Fruit fly (Drosophila melanogaster) whole organism, embryonic: ENCODE results near the gene CG11374.
A peak's percentile ranks its signal among the peaks of the same experiment; 100 is the strongest.

Source experiments
- Asciz ChIP-seq: fragments of 200-800 bp; sonication (Bioruptor generic); optimal IDR thresholded peaks from 2 replicates; lab custom pipeline; 2017; ENCODE audit warnings: missing biosample characterization, mild to moderate bottlenecking, missing genetic modification characterization, missing genetic modification reagents
- Awh ChIP-seq: fragments of 200-800 bp; sonication (Bioruptor generic); IDR thresholded peaks from 2 replicates; pipeline ENCODE4, ENCODE4 v1.3.6; 2022; ENCODE audit warnings: missing biosample characterization, missing genetic modification characterization
- Bdp1 ChIP-seq: fragments of 200-800 bp; sonication (Bioruptor generic); optimal IDR thresholded peaks from 3 replicates; lab custom pipeline; 2016; ENCODE audit warnings: missing biosample characterization, missing genetic modification characterization
- CG1603 ChIP-seq: fragments of 200-800 bp; sonication (Bioruptor generic); optimal IDR thresholded peaks from 2 replicates; lab custom pipeline; 2019; ENCODE audit warnings: missing biosample characterization, mild to moderate bottlenecking, missing genetic modification characterization, moderate library complexity
- CG1647 ChIP-seq: fragments of 200-800 bp; sonication (Bioruptor generic); optimal IDR thresholded peaks from 3 replicates; lab custom pipeline; 2016; ENCODE audit warnings: missing biosample characterization, missing genetic modification characterization
- CG17359 ChIP-seq: fragments of 200-800 bp; sonication (Bioruptor generic); optimal IDR thresholded peaks from 3 replicates; lab custom pipeline; 2018; ENCODE audit warnings: missing biosample characterization, mild to moderate bottlenecking, missing genetic modification characterization, moderate library complexity
- CG18599 ChIP-seq: fragments of 200-800 bp; sonication (Bioruptor generic); optimal IDR thresholded peaks from 3 replicates; lab custom pipeline; 2017; ENCODE audit warnings: missing biosample characterization, missing genetic modification characterization, mild to moderate bottlenecking, moderate library complexity, missing genetic modification reagents
- CG2120 ChIP-seq: fragments of 200-800 bp; sonication (Bioruptor generic); optimal IDR thresholded peaks from 3 replicates; lab custom pipeline; 2016; ENCODE audit warnings: missing biosample characterization, missing genetic modification characterization
- CG34376 ChIP-seq: fragments of 200-800 bp; sonication (Bioruptor generic); optimal IDR thresholded peaks from 2 replicates; lab custom pipeline; 2018; ENCODE audit warnings: missing biosample characterization, mild to moderate bottlenecking, missing genetic modification characterization
- CG6813 ChIP-seq: fragments of 200-800 bp; sonication (Bioruptor generic); optimal IDR thresholded peaks from 2 replicates; lab custom pipeline; 2017; ENCODE audit warnings: missing biosample characterization, missing genetic modification characterization, mild to moderate bottlenecking, moderate library complexity, missing genetic modification reagents
- CG8290 ChIP-seq, 3 experiments: fragments of 200-800 bp; sonication (Bioruptor generic); optimal IDR thresholded peaks; 2 replicates each; lab custom pipeline; 2016 to 2019; ENCODE audit warnings: missing biosample characterization in 3 of 3, missing genetic modification characterization in 3 of 3, mild to moderate bottlenecking in 2 of 3, moderate library complexity in 1 of 3
- CG8478 ChIP-seq: fragments of >200 bp; optimal IDR thresholded peaks from 2 replicates; lab custom pipeline; 2018
- CHES-1-like ChIP-seq: fragments of 200-800 bp; sonication (Bioruptor generic); optimal IDR thresholded peaks from 2 replicates; lab custom pipeline; 2016; ENCODE audit warnings: missing biosample characterization, missing genetic modification characterization
- CoRest ChIP-seq: fragments of 200-800 bp; sonication (Bioruptor generic); optimal IDR thresholded peaks from 3 replicates; lab custom pipeline; 2018; ENCODE audit warnings: missing biosample characterization, mild to moderate bottlenecking, missing genetic modification characterization, moderate library complexity
- CrebB ChIP-seq: fragments of 200-800 bp; sonication (Bioruptor generic); optimal IDR thresholded peaks from 3 replicates; lab custom pipeline; 2018; ENCODE audit warnings: missing biosample characterization, mild to moderate bottlenecking, missing genetic modification characterization
- Dip2 ChIP-seq: fragments of 200-800 bp; sonication (Bioruptor generic); IDR thresholded peaks from 2 replicates; pipeline ENCODE4 v1.3.6; 2022; ENCODE audit warnings: missing biosample characterization, missing genetic modification characterization
- GATAe ChIP-seq: fragments of 200-800 bp; sonication (Bioruptor generic); conservative IDR thresholded peaks from 2 replicates; pipeline ENCODE4 v1.3.6; 2022; ENCODE audit warnings: missing biosample characterization, missing genetic modification characterization
- HLH3B ChIP-seq: fragments of 200-800 bp; sonication (Bioruptor generic); IDR thresholded peaks from 2 replicates; pipeline ENCODE4 v1.3.6; 2022; ENCODE audit warnings: missing biosample characterization, missing genetic modification characterization
- HLH4C ChIP-seq: fragments of 200-800 bp; sonication (Bioruptor generic); IDR thresholded peaks from 3 replicates; pipeline ENCODE4 v1.3.6; 2022; ENCODE audit warnings: missing biosample characterization, missing genetic modification characterization; ENCODE audit not compliant: partially characterized antibody
- Hmr ChIP-seq: fragments of 200-800 bp; sonication (Bioruptor generic); optimal IDR thresholded peaks from 3 replicates; lab custom pipeline; 2017; ENCODE audit warnings: mild to moderate bottlenecking, missing biosample characterization, missing genetic modification reagents, missing genetic modification characterization
- ash1 ChIP-seq: fragments of 200-800 bp; sonication (Bioruptor generic); optimal IDR thresholded peaks from 2 replicates; lab custom pipeline; 2018; ENCODE audit warnings: missing biosample characterization, mild to moderate bottlenecking, missing genetic modification characterization
- bbx ChIP-seq: fragments of 200-800 bp; sonication (Bioruptor generic); IDR thresholded peaks from 2 replicates; pipeline ENCODE4 v1.3.6; 2022; ENCODE audit warnings: missing biosample characterization, missing genetic modification characterization; ENCODE audit not compliant: partially characterized antibody
- br ChIP-seq: fragments of >200 bp; optimal IDR thresholded peaks from 2 replicates; lab custom pipeline; 2017
- bsh ChIP-seq, 2 experiments: fragments of 200-800 bp; sonication (Bioruptor generic); optimal IDR thresholded peaks; 2 replicates each; lab custom pipeline; 2017 to 2018; ENCODE audit warnings: mild to moderate bottlenecking in 2 of 2, missing biosample characterization in 2 of 2, missing genetic modification characterization in 2 of 2, moderate library complexity in 1 of 2
- croc ChIP-seq: fragments of 200-800 bp; sonication (Bioruptor generic); conservative IDR thresholded peaks from 3 replicates; pipeline ENCODE4 v1.3.6; 2022; ENCODE audit warnings: missing biosample characterization, missing genetic modification characterization
- cwo ChIP-seq: fragments of 200-800 bp; sonication (Bioruptor generic); optimal IDR thresholded peaks from 3 replicates; lab custom pipeline; 2017; ENCODE audit warnings: missing biosample characterization, missing genetic modification characterization, mild to moderate bottlenecking, moderate library complexity, missing genetic modification reagents
- dmrt11E ChIP-seq: fragments of 200-800 bp; sonication (Bioruptor generic); optimal IDR thresholded peaks from 3 replicates; lab custom pipeline; 2018; ENCODE audit warnings: missing biosample characterization, mild to moderate bottlenecking, missing genetic modification characterization, moderate library complexity
- eve ChIP-seq, 2 experiments: fragments of >200 bp; optimal IDR thresholded peaks; 2 replicates each; lab custom pipeline; 2017; ENCODE audit warnings: missing biosample characterization in 2 of 2, missing genetic modification characterization in 2 of 2
- fd3F ChIP-seq: fragments of 200-800 bp; sonication (Bioruptor generic); optimal IDR thresholded peaks from 2 replicates; lab custom pipeline; 2018; ENCODE audit warnings: missing biosample characterization, mild to moderate bottlenecking, missing genetic modification characterization, moderate library complexity
- her ChIP-seq: fragments of 200-800 bp; sonication (Bioruptor generic); optimal IDR thresholded peaks from 2 replicates; lab custom pipeline; 2016; ENCODE audit warnings: missing biosample characterization, missing genetic modification characterization
- inv ChIP-seq: fragments of 200-800 bp; sonication (Bioruptor generic); IDR thresholded peaks from 2 replicates; pipeline ENCODE4 v1.3.6; 2022; ENCODE audit warnings: missing biosample characterization, missing genetic modification characterization; ENCODE audit not compliant: partially characterized antibody
- lov ChIP-seq, 2 experiments: fragments of 200-800 bp in 1 of 2; fragments of >200 bp in 1 of 2; sonication (Bioruptor generic) in 1 of 2; IDR thresholded peaks in 1 of 2; optimal IDR thresholded peaks in 1 of 2; 2 replicates in 1 of 2; 3 replicates in 1 of 2; pipeline versions ENCODE4 v1.3.6 to Lab custom; 2017 to 2022; ENCODE audit warnings: missing biosample characterization in 1 of 2, missing genetic modification characterization in 1 of 2
- mirr ChIP-seq: fragments of 200-800 bp; sonication (Bioruptor generic); optimal IDR thresholded peaks from 3 replicates; lab custom pipeline; 2018; ENCODE audit warnings: missing biosample characterization, mild to moderate bottlenecking, missing genetic modification characterization
- nerfin-2 ChIP-seq: fragments of 200-800 bp; sonication (Bioruptor generic); IDR thresholded peaks from 2 replicates; pipeline ENCODE4 v1.3.6; 2022; ENCODE audit warnings: missing biosample characterization, missing genetic modification characterization; ENCODE audit not compliant: partially characterized antibody
- oc ChIP-seq: fragments of 200-800 bp; sonication (Bioruptor generic); optimal IDR thresholded peaks from 2 replicates; lab custom pipeline; 2018; ENCODE audit warnings: missing biosample characterization, mild to moderate bottlenecking, missing genetic modification characterization, moderate library complexity
- onecut ChIP-seq: fragments of 200-800 bp; sonication (Bioruptor generic); IDR thresholded peaks from 2 replicates; pipeline ENCODE4 v1.3.6; 2022; ENCODE audit warnings: missing biosample characterization, missing genetic modification characterization
- peb ChIP-seq: fragments of 200-800 bp; sonication (Bioruptor generic); IDR thresholded peaks from 2 replicates; pipeline ENCODE4 v1.3.6; 2022; ENCODE audit warnings: missing biosample characterization, missing genetic modification characterization
- prd ChIP-seq, 3 experiments: fragments of >200 bp in 2 of 3; fragments of 200-800 bp in 1 of 3; sonication (Bioruptor generic) in 1 of 3; optimal IDR thresholded peaks in 2 of 3; IDR thresholded peaks in 1 of 3; 2 replicates in 2 of 3; 3 replicates in 1 of 3; pipeline versions ENCODE4 v1.3.6 to Lab custom; 2017 to 2022; ENCODE audit warnings: missing biosample characterization in 1 of 3, missing genetic modification characterization in 1 of 3
- run ChIP-seq: fragments of 200-800 bp; sonication (Bioruptor generic); optimal IDR thresholded peaks from 3 replicates; lab custom pipeline; 2018; ENCODE audit warnings: missing biosample characterization, mild to moderate bottlenecking, missing genetic modification characterization
- schlank ChIP-seq: fragments of 200-800 bp; sonication (Bioruptor generic); optimal IDR thresholded peaks from 2 replicates; lab custom pipeline; 2018; ENCODE audit warnings: missing biosample characterization, mild to moderate bottlenecking, missing genetic modification characterization
- so ChIP-seq: fragments of 200-800 bp; sonication (Bioruptor generic); IDR thresholded peaks from 3 replicates; pipeline ENCODE4 v1.3.6; 2022; ENCODE audit warnings: missing biosample characterization, missing genetic modification characterization
- ssp ChIP-seq: fragments of 200-800 bp; sonication (Bioruptor generic); IDR thresholded peaks from 2 replicates; pipeline ENCODE4 v1.3.6; 2022; ENCODE audit warnings: missing biosample characterization, missing genetic modification characterization
- tll ChIP-seq, 2 experiments: fragments of 200-800 bp in 1 of 2; fragments of >200 bp in 1 of 2; sonication (Bioruptor generic) in 1 of 2; optimal IDR thresholded peaks; 2 replicates each; lab custom pipeline; 2017 to 2019; ENCODE audit warnings: missing biosample characterization in 2 of 2, missing genetic modification characterization in 2 of 2, mild to moderate bottlenecking in 1 of 2, moderate library complexity in 1 of 2
- tup ChIP-seq: fragments of 200-800 bp; sonication (Bioruptor generic); optimal IDR thresholded peaks from 2 replicates; lab custom pipeline; 2016; ENCODE audit warnings: missing biosample characterization, mild to moderate bottlenecking, missing genetic modification characterization, moderate library complexity
- unpg ChIP-seq: fragments of 200-800 bp; sonication (Bioruptor generic); optimal IDR thresholded peaks from 3 replicates; lab custom pipeline; 2018; ENCODE audit warnings: missing biosample characterization, mild to moderate bottlenecking, missing genetic modification characterization, moderate library complexity

CG11374 gene

DNA sequence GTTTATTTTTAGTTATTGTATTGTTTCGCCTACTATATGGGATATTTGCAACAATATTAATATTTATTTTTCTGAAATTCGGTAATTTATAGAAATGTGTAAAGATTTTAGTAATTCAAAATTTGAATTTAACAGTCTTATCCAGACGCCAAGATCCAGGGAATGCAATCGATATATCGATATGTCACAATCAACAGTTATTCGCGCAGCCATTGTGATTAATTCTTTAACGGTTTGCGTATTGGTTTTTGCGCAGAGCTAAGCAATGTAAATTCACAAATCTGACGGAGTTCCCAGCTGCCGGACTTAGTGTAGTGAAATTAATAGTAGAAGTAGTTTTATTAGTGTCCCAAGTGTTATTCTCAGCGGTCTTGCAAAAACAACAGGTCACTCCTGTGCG, 38.3 kb downstream of the CG11374 start, which contains the start of gene ND-15 (continued):
- TF ChIP-seq ash1 (GFP tag; lab: Kevin White, UChicago) (no peak), CG1603 (tag; lab: Kevin White, UChicago) (peak; percentile 65), schlank (no peak), GATAe (GFP tag; lab: Robert Waterston, UW) (no peak), Dip2 (GFP tag; lab: Robert Waterston, UW) (no peak), croc (GFP tag; lab: Robert Waterston, UW) (no peak), mirr (no peak), CG8478 (lab: Kevin White, UChicago) (no peak), CrebB (tag; lab: Kevin White, UChicago) (no peak), br (lab: Kevin White, UChicago) (no peak)

DNA sequence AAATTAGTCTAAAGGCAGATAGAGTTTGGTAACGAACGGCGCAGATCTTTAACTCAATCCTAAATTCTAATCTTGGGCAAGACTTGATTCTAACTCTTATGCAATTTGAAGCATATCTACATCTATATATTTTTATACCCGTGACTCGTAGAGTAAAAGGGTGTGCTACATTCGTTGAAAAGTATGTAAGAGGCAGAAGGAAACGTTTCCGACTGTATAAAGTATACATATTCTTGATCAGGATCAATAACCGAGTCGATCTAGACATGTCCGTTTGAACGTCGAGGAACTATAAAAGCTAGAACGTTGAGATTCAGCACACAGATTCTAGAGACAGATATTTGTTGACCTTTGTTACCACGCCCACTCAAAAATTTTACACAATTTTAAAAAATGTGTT, 40.2 kb downstream of the CG11374 start, which contains the start of gene CG13694:
Gene CG13694 (minus strand): TSS at position 101 of the 400 bp plus-strand sequence.
- TF ChIP-seq ssp: no peak
- no peak for TF ChIP-seq tll (GFP tag; optimal IDR thresholded peaks at IDR 0.05; lab: Kevin White, UChicago)
- no peak for TF ChIP-seq CG34376 (GFP tag; lab: Kevin White, UChicago)
- no peak for TF ChIP-seq eve (GFP tag; optimal IDR thresholded peaks at IDR 0.05; lab: Kevin White, UChicago)
- no peak for TF ChIP-seq HLH4C
- no peak for TF ChIP-seq CoRest
- no peak for TF ChIP-seq CHES-1-like (GFP tag; lab: Kevin White, UChicago)
- TF ChIP-seq inv (GFP tag; lab: Robert Waterston, UW): no peak
- no peak for TF ChIP-seq CG1647 (GFP tag; lab: Kevin White, UChicago)
- TF ChIP-seq, all 482 proteins: peak for 0

DNA sequence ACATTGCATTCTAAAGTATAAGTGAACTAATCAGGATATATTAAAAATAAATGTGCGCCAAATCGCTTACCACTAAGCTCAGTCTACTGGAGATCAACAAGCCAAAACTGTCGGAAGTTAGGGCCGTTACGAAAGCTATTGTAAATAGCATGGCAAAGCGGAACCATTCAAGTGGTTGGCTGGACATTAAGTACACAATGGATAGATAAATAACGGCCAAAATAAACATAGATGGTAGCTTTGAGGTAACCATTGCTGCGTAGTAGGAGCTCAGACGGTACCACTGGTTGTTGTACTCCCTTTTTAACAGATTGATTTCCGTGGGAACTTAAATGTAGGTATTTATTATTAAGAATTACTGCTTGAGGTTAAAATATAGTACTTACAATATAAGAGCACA, 41.6 kb downstream of the CG11374 start:
- TF ChIP-seq cwo (GFP tag; lab: Kevin White, UChicago): peak; percentile 13
- peak; percentile 32 for TF ChIP-seq Hmr (GFP tag; lab: Kevin White, UChicago)
- TF ChIP-seq her (GFP tag; lab: Kevin White, UChicago): no peak
- TF ChIP-seq tup (GFP tag; lab: Kevin White, UChicago): peak; percentile 55
- no peak for TF ChIP-seq CG8290 (GFP tag; optimal IDR thresholded peaks at IDR 0.05; lab: Kevin White, UChicago)
- peak in 1 of 2 experiments; percentile 73 for TF ChIP-seq CG8290 (tag; optimal IDR thresholded peaks at IDR 0.05; lab: Kevin White, UChicago)
- peak; percentile 45; the same call in 1 of the 3 replicates for TF ChIP-seq so
- TF ChIP-seq prd (optimal IDR thresholded peaks at IDR 0.05; lab: Kevin White, UChicago): no peak
- TF ChIP-seq prd (GFP tag; IDR thresholded peaks at IDR 0.05; lab: Robert Waterston, UW): no peak
- TF ChIP-seq CG18599: peak; percentile 69
- no peak for TF ChIP-seq lov (optimal IDR thresholded peaks at IDR 0.05; lab: Kevin White, UChicago)
- TF ChIP-seq lov (GFP tag; IDR thresholded peaks at IDR 0.05; lab: Robert Waterston, UW): peak; percentile 61; the same call in 1 of the 3 replicates
- peak; percentile 39; the same call in 1 of the 2 replicates for TF ChIP-seq HLH3B (GFP tag; lab: Robert Waterston, UW)
- TF ChIP-seq onecut (GFP tag; lab: Robert Waterston, UW): peak; percentile 31; the same call in 1 of the 2 replicates
- TF ChIP-seq CG6813 (GFP tag; lab: Kevin White, UChicago): peak; percentile 44
- TF ChIP-seq eve (GFP tag; optimal IDR thresholded peaks at IDR 0.05; lab: Kevin White, UChicago): peak in 1 of 2 experiments; percentile 45
- no peak for TF ChIP-seq bbx (GFP tag; lab: Robert Waterston, UW)
- TF ChIP-seq nerfin-2 (GFP tag; lab: Robert Waterston, UW): no peak
- TF ChIP-seq Bdp1 (GFP tag; lab: Kevin White, UChicago): peak; percentile 15
- TF ChIP-seq unpg (GFP tag; lab: Kevin White, UChicago): peak; percentile 12
- TF ChIP-seq run (tag; lab: Kevin White, UChicago): no peak
- peak; percentile 61 for TF ChIP-seq CG17359 (tag; lab: Kevin White, UChicago)
- TF ChIP-seq Asciz (GFP tag; lab: Kevin White, UChicago): peak; percentile 44
- TF ChIP-seq CG2120: peak; percentile 11
- peak; percentile 26 for TF ChIP-seq fd3F (GFP tag; lab: Kevin White, UChicago)
- TF ChIP-seq peb (GFP tag; lab: Robert Waterston, UW): no peak
- TF ChIP-seq dmrt11E: no peak
- peak in 1 of 2 experiments; percentile 33 for TF ChIP-seq bsh (GFP tag; optimal IDR thresholded peaks at IDR 0.05; lab: Kevin White, UChicago)
- TF ChIP-seq oc (tag; lab: Kevin White, UChicago): no peak
- TF ChIP-seq Awh (GFP tag; lab: Robert Waterston, UW): peak; percentile 49; the same call in 1 of the 2 replicates
